Worm (Caenorhabditis elegans) whole organism, young adult: Measurements from ENCODE around the gene B0035.3.

Experiments used
- F49E8.2 ChIP-seq: sonication (generic microtip); optimal IDR thresholded peaks from 3 replicates; lab custom pipeline; 2017; ENCODE audit warnings: missing genetic modification characterization, mild to moderate bottlenecking, missing compliant biosample characterization, antibody characterized with exemption, moderate library complexity; ENCODE audit not compliant: insufficient read depth
- egrh-3 ChIP-seq: fragments of 200-800 bp; sonication (Bioruptor generic); IDR thresholded peaks from 2 replicates; pipeline ENCODE4 v1.3.6; 2022; ENCODE audit warnings: missing genetic modification reagents, missing genetic modification characterization, missing compliant biosample characterization
- him-1 ChIP-seq: sonication (generic microtip); optimal IDR thresholded peaks from 2 replicates; lab custom pipeline; 2016; ENCODE audit warnings: missing genotype, missing genetic modification reagents, missing genetic modification characterization, missing compliant biosample characterization
- mel-28 ChIP-seq: sonication (generic microtip); optimal IDR thresholded peaks from 2 replicates; lab custom pipeline; 2016; ENCODE audit warnings: borderline replicate concordance, mild to moderate bottlenecking, missing genetic modification characterization, missing compliant biosample characterization
- nfya-2 ChIP-seq: fragments of 200-800 bp; sonication (Bioruptor generic); IDR thresholded peaks from 2 replicates; pipeline ENCODE4 v1.3.6; 2022; ENCODE audit warnings: missing genetic modification reagents, missing genetic modification characterization, missing compliant biosample characterization
- sea-2 ChIP-seq: fragments of 200-800 bp; sonication (Bioruptor generic); IDR thresholded peaks from 2 replicates; pipeline ENCODE4 v1.3.6; 2022; ENCODE audit warnings: missing genetic modification characterization, missing compliant biosample characterization
- snpc-4 ChIP-seq, 5 experiments: fragments of 150-350 bp in 1 of 5; sonication (generic microtip) in 4 of 5; optimal IDR thresholded peaks; 2 replicates each; lab custom pipeline; 2014 to 2018; ENCODE audit warnings: missing genetic modification characterization in 5 of 5, missing biosample characterization in 3 of 5, antibody characterized with exemption in 2 of 5, mild to moderate bottlenecking in 2 of 5, missing compliant biosample characterization in 2 of 5, missing genotype in 2 of 5, moderate library complexity in 2 of 5, missing genetic modification reagents in 1 of 5
- unc-62 ChIP-seq: fragments of 150-350 bp; optimal IDR thresholded peaks from 2 replicates; lab custom pipeline; 2014; ENCODE audit warnings: missing biosample characterization, missing genetic modification reagents, missing genetic modification characterization

ce11 chrIV:11349747-11350146, 34.9 kb upstream of the B0035.3 start:
- no peak for TF ChIP-seq sea-2 (GFP tag; lab: Robert Waterston, UW)
- TF ChIP-seq mel-28 (tag; lab: Kevin White, UChicago) = no peak
- no peak for TF ChIP-seq nfya-2 (GFP tag; lab: Robert Waterston, UW)
- no peak for TF ChIP-seq egrh-3
- no peak for TF ChIP-seq unc-62
- no peak for TF ChIP-seq F49E8.2 (tag; lab: Kevin White, UChicago)
- no peak for TF ChIP-seq snpc-4 (GFP tag; optimal IDR thresholded peaks at IDR 0.05; lab: Kevin White, UChicago)
- no peak for TF ChIP-seq snpc-4 (tag; optimal IDR thresholded peaks at IDR 0.05; lab: Kevin White, UChicago)
- no peak for TF ChIP-seq him-1 (tag; lab: Kevin White, UChicago)
